Worm (Caenorhabditis elegans) whole organism, late embryonic: ENCODE results near the gene arrd-8.

Experiments used
- C08G9.2 ChIP-seq: sonication (generic microtip); optimal IDR thresholded peaks from 2 replicates; lab custom pipeline; 2016; ENCODE audit warnings: mild to moderate bottlenecking, missing genetic modification characterization, moderate library complexity, missing compliant biosample characterization
- F13H6.1 ChIP-seq: sonication (generic microtip); optimal IDR thresholded peaks from 2 replicates; lab custom pipeline; 2016; ENCODE audit warnings: missing genetic modification characterization, missing compliant biosample characterization
- K02D7.2 ChIP-seq: sonication (generic microtip); optimal IDR thresholded peaks from 2 replicates; lab custom pipeline; 2017; ENCODE audit warnings: mild to moderate bottlenecking, missing genetic modification characterization, missing compliant biosample characterization
- ahr-1 ChIP-seq: sonication (generic microtip); optimal IDR thresholded peaks from 2 replicates; lab custom pipeline; 2016; ENCODE audit warnings: missing genetic modification characterization, missing compliant biosample characterization
- ama-1 ChIP-seq: fragments of 150-350 bp; optimal IDR thresholded peaks from 2 replicates; lab custom pipeline; 2014
- ceh-14 ChIP-seq: sonication (generic microtip); optimal IDR thresholded peaks from 2 replicates; lab custom pipeline; 2016; ENCODE audit warnings: missing genotype, missing genetic modification characterization, missing compliant biosample characterization
- ceh-19 ChIP-seq: fragments of 200-800 bp; sonication (Bioruptor generic); optimal IDR thresholded peaks from 2 replicates; lab custom pipeline; 2018; ENCODE audit warnings: mild to moderate bottlenecking, missing genetic modification characterization, missing compliant biosample characterization
- ceh-2 ChIP-seq: sonication (generic microtip); optimal IDR thresholded peaks from 2 replicates; lab custom pipeline; 2016; ENCODE audit warnings: missing genotype, missing genetic modification characterization, missing compliant biosample characterization
- ceh-22 ChIP-seq: sonication (generic microtip); optimal IDR thresholded peaks from 2 replicates; lab custom pipeline; 2017; ENCODE audit warnings: missing biosample characterization, missing genetic modification characterization
- ceh-30 ChIP-seq: fragments of 150-350 bp; optimal IDR thresholded peaks from 2 replicates; lab custom pipeline; 2014; ENCODE audit warnings: missing biosample characterization, missing genetic modification characterization
- ceh-31 ChIP-seq: sonication (generic microtip); optimal IDR thresholded peaks from 2 replicates; lab custom pipeline; 2016; ENCODE audit warnings: missing genetic modification characterization, missing compliant biosample characterization
- ceh-6 ChIP-seq: fragments of 200-800 bp; sonication (Bioruptor generic); optimal IDR thresholded peaks from 2 replicates; lab custom pipeline; 2018; ENCODE audit warnings: mild to moderate bottlenecking, missing genetic modification characterization, missing compliant biosample characterization
- ceh-9 ChIP-seq: sonication (generic microtip); optimal IDR thresholded peaks from 2 replicates; lab custom pipeline; 2016; ENCODE audit warnings: mild to moderate bottlenecking, missing genetic modification characterization, inconsistent platforms, missing compliant biosample characterization
- che-1 ChIP-seq: sonication (generic microtip); optimal IDR thresholded peaks from 2 replicates; lab custom pipeline; 2016; ENCODE audit warnings: mild to moderate bottlenecking, missing genetic modification characterization, missing compliant biosample characterization
- dve-1 ChIP-seq: sonication (generic microtip); optimal IDR thresholded peaks from 2 replicates; lab custom pipeline; 2017; ENCODE audit warnings: antibody characterized with exemption, mild to moderate bottlenecking, missing genetic modification characterization, missing compliant biosample characterization
- elt-2 ChIP-seq: sonication (generic microtip); optimal IDR thresholded peaks from 2 replicates; lab custom pipeline; 2016; ENCODE audit warnings: missing genetic modification reagents, missing genetic modification characterization, missing compliant biosample characterization
- elt-4 ChIP-seq: sonication (generic microtip); optimal IDR thresholded peaks from 2 replicates; lab custom pipeline; 2016; ENCODE audit warnings: missing genetic modification characterization, missing compliant biosample characterization
- eyg-1 ChIP-seq: sonication (generic microtip); optimal IDR thresholded peaks from 2 replicates; lab custom pipeline; 2016; ENCODE audit warnings: missing genotype, missing genetic modification characterization, missing compliant biosample characterization
- fkh-10 ChIP-seq: fragments of 150-350 bp; optimal IDR thresholded peaks from 2 replicates; lab custom pipeline; 2014; ENCODE audit warnings: missing biosample characterization, missing genetic modification reagents, missing genetic modification characterization
- gmeb-2 ChIP-seq: sonication (generic microtip); optimal IDR thresholded peaks from 2 replicates; lab custom pipeline; 2016; ENCODE audit warnings: missing genetic modification characterization, inconsistent platforms, missing compliant biosample characterization
- hlh-30 ChIP-seq: sonication (generic microtip); optimal IDR thresholded peaks from 2 replicates; lab custom pipeline; 2017; ENCODE audit warnings: antibody characterized with exemption, missing genetic modification characterization, missing compliant biosample characterization; ENCODE audit not compliant: insufficient read depth
- hlh-8 ChIP-seq: sonication (generic microtip); optimal IDR thresholded peaks from 2 replicates; lab custom pipeline; 2016; ENCODE audit warnings: missing genotype, missing genetic modification characterization, missing compliant biosample characterization
- lim-6 ChIP-seq: sonication (generic microtip); optimal IDR thresholded peaks from 2 replicates; lab custom pipeline; 2016; ENCODE audit warnings: missing genetic modification characterization, missing compliant biosample characterization
- lin-11 ChIP-seq: fragments of 200-800 bp; sonication (Bioruptor generic); optimal IDR thresholded peaks from 2 replicates; lab custom pipeline; 2018; ENCODE audit warnings: mild to moderate bottlenecking, missing genetic modification characterization, missing compliant biosample characterization
- nhr-11 ChIP-seq: fragments of 150-350 bp; optimal IDR thresholded peaks from 2 replicates; lab custom pipeline; 2014; ENCODE audit warnings: missing biosample characterization, missing genetic modification characterization
- nhr-232 ChIP-seq: sonication (generic microtip); optimal IDR thresholded peaks from 2 replicates; lab custom pipeline; 2016; ENCODE audit warnings: missing genetic modification characterization, missing compliant biosample characterization
- npax-4 ChIP-seq: sonication (generic microtip); optimal IDR thresholded peaks from 2 replicates; lab custom pipeline; 2016; ENCODE audit warnings: missing genetic modification characterization, missing compliant biosample characterization
- odd-2 ChIP-seq: sonication (generic microtip); optimal IDR thresholded peaks from 2 replicates; lab custom pipeline; 2017; ENCODE audit warnings: antibody characterized with exemption, mild to moderate bottlenecking, missing genetic modification characterization, missing compliant biosample characterization
- pag-3 ChIP-seq: sonication (generic microtip); optimal IDR thresholded peaks from 2 replicates; lab custom pipeline; 2016; ENCODE audit warnings: missing compliant biosample characterization, missing genetic modification characterization, borderline replicate concordance
- pat-9 ChIP-seq: fragments of 200-800 bp; sonication (Bioruptor generic); optimal IDR thresholded peaks from 2 replicates; lab custom pipeline; 2018; ENCODE audit warnings: mild to moderate bottlenecking, missing genetic modification characterization, moderate library complexity, missing compliant biosample characterization
- pax-1 ChIP-seq: fragments of 150-350 bp; optimal IDR thresholded peaks from 2 replicates; lab custom pipeline; 2014; ENCODE audit warnings: missing biosample characterization, missing genetic modification characterization
- pha-4 ChIP-seq: fragments of 150-350 bp; optimal IDR thresholded peaks from 2 replicates; lab custom pipeline; 2018; ENCODE audit warnings: missing biosample characterization, missing genetic modification reagents, missing genetic modification characterization
- pros-1 ChIP-seq: fragments of 150-350 bp; optimal IDR thresholded peaks from 2 replicates; lab custom pipeline; 2014; ENCODE audit warnings: missing biosample characterization, missing genetic modification reagents, missing genetic modification characterization
- ref-2 ChIP-seq: sonication (generic microtip); optimal IDR thresholded peaks from 2 replicates; lab custom pipeline; 2016; ENCODE audit warnings: missing genetic modification characterization, missing compliant biosample characterization
- rnt-1 ChIP-seq: sonication (generic microtip); optimal IDR thresholded peaks from 2 replicates; lab custom pipeline; 2016; ENCODE audit warnings: missing genetic modification characterization, missing compliant biosample characterization
- sdc-2 ChIP-seq: sonication (generic microtip); optimal IDR thresholded peaks from 2 replicates; lab custom pipeline; 2016; ENCODE audit warnings: missing genotype, missing genetic modification characterization, missing compliant biosample characterization
- syd-9 ChIP-seq: sonication (generic microtip); optimal IDR thresholded peaks from 2 replicates; lab custom pipeline; 2016; ENCODE audit warnings: mild to moderate bottlenecking, missing genetic modification characterization, moderate library complexity, missing compliant biosample characterization
- tbx-2 ChIP-seq: sonication (generic microtip); optimal IDR thresholded peaks from 2 replicates; lab custom pipeline; 2016; ENCODE audit warnings: missing genetic modification characterization, missing compliant biosample characterization
- unc-3 ChIP-seq, 2 experiments: fragments of 200-800 bp in 1 of 2; sonication (Bioruptor generic) in 1 of 2; sonication (generic microtip) in 1 of 2; conservative IDR thresholded peaks in 1 of 2; optimal IDR thresholded peaks in 1 of 2; 2 replicates each; pipeline versions ENCODE4 v1.3.6 to Lab custom; 2016 to 2022; ENCODE audit warnings: missing compliant biosample characterization in 2 of 2, missing genetic modification characterization in 2 of 2, missing genetic modification reagents in 1 of 2
- unc-42 ChIP-seq: sonication (generic microtip); optimal IDR thresholded peaks from 2 replicates; lab custom pipeline; 2016; ENCODE audit warnings: missing genotype, missing genetic modification characterization, missing compliant biosample characterization
- ztf-16 ChIP-seq: sonication (generic microtip); optimal IDR thresholded peaks from 2 replicates; lab custom pipeline; 2017; ENCODE audit warnings: missing genetic modification characterization, missing compliant biosample characterization

Gene arrd-8

DNA sequence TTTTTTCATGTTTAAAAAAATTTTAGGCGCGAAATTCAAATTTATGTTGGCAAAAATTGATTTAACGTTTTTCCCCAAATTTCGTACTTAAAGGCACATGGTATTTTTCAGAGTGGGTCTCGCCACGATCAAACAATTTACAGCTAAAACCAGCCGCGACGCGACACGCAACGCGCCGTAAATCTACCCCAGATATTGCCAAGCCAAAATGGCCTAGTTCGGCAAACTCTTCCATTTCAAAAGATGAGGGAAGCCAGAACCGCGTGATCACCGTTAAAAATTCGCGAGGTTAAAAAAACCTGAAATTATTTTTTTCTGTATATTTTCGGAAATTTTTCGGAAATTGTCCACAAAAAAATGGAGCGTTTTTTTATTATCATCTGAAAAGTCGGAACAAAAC lies 5.0 kb upstream of the arrd-8 start:
- TF ChIP-seq ahr-1 (no peak), pros-1 (tag; lab: Kevin White, UChicago) (no peak), F13H6.1 (no peak), hlh-30 (tag; lab: Kevin White, UChicago) (no peak), ceh-22 (no peak), elt-4 (tag; lab: Kevin White, UChicago) (no peak), sdc-2 (no peak), eyg-1 (tag; lab: Kevin White, UChicago) (no peak), C08G9.2 (no peak), lim-6 (no peak), npax-4 (tag; lab: Kevin White, UChicago) (no peak), ceh-6 (GFP tag; lab: Kevin White, UChicago) (no peak), rnt-1 (tag; lab: Kevin White, UChicago) (no peak), ceh-31 (tag; lab: Kevin White, UChicago) (no peak), pat-9 (no peak), ceh-30 (no peak), fkh-10 (GFP tag; lab: Kevin White, UChicago) (no peak), unc-3 (GFP tag; conservative IDR thresholded peaks at IDR 0.05; lab: Robert Waterston, UW) (no peak), unc-3 (tag; optimal IDR thresholded peaks at IDR 0.05; lab: Kevin White, UChicago) (no peak)

DNA sequence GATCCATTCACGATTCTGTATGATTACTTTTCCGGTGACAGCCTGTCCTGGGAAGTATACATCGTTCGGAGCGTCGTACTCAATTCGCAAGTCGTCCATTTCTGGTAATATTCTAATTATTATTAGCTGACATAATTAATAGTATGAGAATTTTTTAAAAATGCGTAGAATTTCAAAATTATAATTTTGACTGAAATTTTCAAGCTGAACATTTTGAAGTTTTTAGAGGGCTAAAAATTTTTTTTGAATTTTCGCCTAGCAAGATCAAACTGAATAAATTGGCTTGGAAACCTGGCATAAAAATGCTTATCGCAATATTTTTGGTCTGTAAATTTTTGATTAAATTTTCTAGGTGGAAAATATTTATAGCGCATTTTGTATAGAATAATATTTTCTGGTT lies 2.4 kb upstream of the arrd-8 start, which contains the start of gene arrd-7:
arrd-7 (minus strand) TSS at position 101 of the 400 bp plus-strand sequence.
- no peak for TF ChIP-seq gmeb-2 (tag; lab: Kevin White, UChicago)
- no peak for TF ChIP-seq nhr-11 (tag; lab: Kevin White, UChicago)
- TF ChIP-seq pat-9, result no peak
- no peak for TF ChIP-seq ceh-14 (tag; lab: Kevin White, UChicago)
- TF ChIP-seq ceh-9, result no peak
- TF ChIP-seq unc-42 (tag; lab: Kevin White, UChicago), result no peak
- TF ChIP-seq tbx-2 (tag; lab: Kevin White, UChicago), result no peak
- TF ChIP-seq ahr-1, result no peak
- TF ChIP-seq hlh-8, result no peak
- no peak for TF ChIP-seq pha-4 (tag; lab: Kevin White, UChicago)
- TF ChIP-seq dve-1 (tag; lab: Kevin White, UChicago), result no peak
- TF ChIP-seq rnt-1 (tag; lab: Kevin White, UChicago), result no peak
- no peak for TF ChIP-seq ceh-2 (tag; lab: Kevin White, UChicago)
- no peak for TF ChIP-seq pax-1 (tag; lab: Kevin White, UChicago)
- no peak for TF ChIP-seq pag-3 (tag; lab: Kevin White, UChicago)
- TF ChIP-seq syd-9, result no peak
- TF ChIP-seq K02D7.2 (tag; lab: Kevin White, UChicago), result no peak

DNA sequence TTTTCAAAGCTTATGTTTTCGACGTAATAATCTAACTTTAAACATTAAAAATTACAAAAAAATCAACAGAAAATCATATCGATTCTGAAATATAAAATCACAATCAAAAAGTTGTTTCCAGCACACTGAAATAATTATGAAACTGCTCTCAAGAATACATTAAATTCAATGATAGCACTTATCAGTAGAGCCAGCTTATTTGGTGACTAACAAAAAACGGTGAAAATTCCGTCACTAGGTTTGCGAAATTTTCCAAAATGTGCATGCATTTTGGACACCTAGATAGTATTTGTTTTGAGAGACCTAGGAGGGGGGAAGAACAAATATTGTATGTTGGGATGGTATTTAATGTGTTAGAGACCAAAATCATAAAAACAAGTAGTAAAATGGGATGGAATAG lies 1.8 kb upstream of the arrd-8 start:
- TF ChIP-seq ztf-16 (tag; lab: Kevin White, UChicago) (no peak), lim-6 (no peak), gmeb-2 (tag; lab: Kevin White, UChicago) (no peak), che-1 (tag; lab: Kevin White, UChicago) (no peak), nhr-232 (no peak), elt-4 (tag; lab: Kevin White, UChicago) (no peak), pat-9 (no peak), lin-11 (tag; lab: Kevin White, UChicago) (no peak), ref-2 (tag; lab: Kevin White, UChicago) (no peak), ceh-30 (no peak), eyg-1 (tag; lab: Kevin White, UChicago) (no peak), ama-1 (no peak), elt-2 (tag; lab: Kevin White, UChicago) (no peak), rnt-1 (tag; lab: Kevin White, UChicago) (no peak), odd-2 (tag; lab: Kevin White, UChicago) (no peak), ceh-19 (GFP tag; lab: Kevin White, UChicago) (no peak)
